Worm (Caenorhabditis elegans) whole organism, L3 larva: Measurements from ENCODE around the gene Y53F4B.5.

Experiments used
- elt-1 ChIP-seq: fragments of 150-350 bp; optimal IDR thresholded peaks from 2 replicates; lab custom pipeline; 2014; ENCODE audit warnings: missing biosample characterization, missing genetic modification characterization
- eor-1 ChIP-seq, 2 experiments: fragments of 150-350 bp; optimal IDR thresholded peaks; 2 replicates each; lab custom pipeline; 2014 to 2018; ENCODE audit warnings: missing biosample characterization in 2 of 2, missing genetic modification characterization in 2 of 2
- fos-1 ChIP-seq: fragments of 150-350 bp; optimal IDR thresholded peaks from 2 replicates; lab custom pipeline; 2014; ENCODE audit warnings: missing biosample characterization, missing genetic modification characterization
- jun-1 ChIP-seq: fragments of 150-350 bp; optimal IDR thresholded peaks from 2 replicates; lab custom pipeline; 2014; ENCODE audit warnings: missing biosample characterization, missing genetic modification reagents, missing genetic modification characterization
- nhr-77 ChIP-seq: fragments of 150-350 bp; optimal IDR thresholded peaks from 2 replicates; lab custom pipeline; 2014; ENCODE audit warnings: missing biosample characterization, missing genetic modification characterization
- unc-62 ChIP-seq: fragments of 150-350 bp; sonication (generic microtip); optimal IDR thresholded peaks from 4 replicates; lab custom pipeline; 2014; ENCODE audit warnings: missing biosample characterization, missing genetic modification reagents, missing genetic modification characterization
- zag-1 ChIP-seq: fragments of 150-350 bp; optimal IDR thresholded peaks from 2 replicates; lab custom pipeline; 2014; ENCODE audit warnings: missing biosample characterization, missing genetic modification characterization

DNA sequence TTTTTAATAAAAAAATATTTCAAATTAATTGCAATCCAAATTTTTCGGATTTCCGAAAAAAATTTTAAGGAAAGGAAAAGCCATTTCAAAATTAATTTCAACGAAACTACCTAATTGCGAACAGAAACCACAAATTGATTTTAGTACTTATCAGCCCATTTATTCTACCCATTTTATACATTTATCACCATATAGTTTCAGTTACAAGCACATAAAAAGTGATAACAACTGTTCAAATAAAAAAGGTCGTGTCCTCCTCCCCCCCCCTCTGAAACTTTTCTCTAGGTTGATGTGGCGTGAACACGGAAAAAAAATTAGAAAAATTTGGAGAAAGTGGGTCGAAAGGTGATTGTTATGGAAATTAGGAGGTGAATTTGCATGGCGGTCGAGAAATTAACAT, 18.9 kb downstream of the Y53F4B.5 start:
- TF ChIP-seq unc-62 (GFP tag; lab: Kevin White, UChicago) (no peak), jun-1 (tag; lab: Kevin White, UChicago) (no peak), eor-1 (tag; optimal IDR thresholded peaks at IDR 0.05; lab: Kevin White, UChicago) (no peak), fos-1 (no peak), nhr-77 (tag; lab: Kevin White, UChicago) (no peak), elt-1 (tag; lab: Kevin White, UChicago) (no peak), zag-1 (tag; lab: Kevin White, UChicago) (no peak)
